Fruit fly (Drosophila melanogaster) whole organism, prepupa: ENCODE data around the gene CG32650.

Source experiments
- CG11294 ChIP-seq: fragments of 200-800 bp; sonication (Bioruptor generic); IDR thresholded peaks from 2 replicates; pipeline ENCODE4 v1.3.6; 2022; ENCODE audit warnings: missing biosample characterization, missing genetic modification characterization
- CG6808 ChIP-seq: fragments of 200-800 bp; sonication (Bioruptor generic); optimal IDR thresholded peaks from 3 replicates; lab custom pipeline; 2017; ENCODE audit warnings: missing biosample characterization, missing genetic modification characterization, mild to moderate bottlenecking, moderate library complexity, missing genetic modification reagents
- Sox102F ChIP-seq: fragments of 200-800 bp; sonication (Bioruptor generic); optimal IDR thresholded peaks from 2 replicates; lab custom pipeline; 2016; ENCODE audit warnings: missing biosample characterization, mild to moderate bottlenecking, missing genetic modification characterization
- acj6 ChIP-seq: fragments of 200-800 bp; sonication (Bioruptor generic); optimal IDR thresholded peaks from 3 replicates; lab custom pipeline; 2016; ENCODE audit warnings: missing biosample characterization, missing genetic modification characterization
- salr ChIP-seq, 2 experiments: fragments of 200-800 bp; sonication (Bioruptor generic); optimal IDR thresholded peaks; 3 replicates each; lab custom pipeline; 2016 to 2018; ENCODE audit warnings: missing biosample characterization in 2 of 2, missing genetic modification characterization in 2 of 2, mild to moderate bottlenecking in 1 of 2

dm6 chrX:12919594-12919993, 21.1 kb upstream of the CG32650 start:
- TF ChIP-seq CG6808 (GFP tag; lab: Kevin White, UChicago) (no peak), acj6 (GFP tag; lab: Kevin White, UChicago) (no peak), CG11294 (GFP tag; lab: Robert Waterston, UW) (no peak), salr (GFP tag; optimal IDR thresholded peaks at IDR 0.05; lab: Kevin White, UChicago) (no peak), Sox102F (GFP tag; lab: Kevin White, UChicago) (no peak)
